Worm (Caenorhabditis elegans): ENCODE results near the gene nep-17.

nep-17 gene

DNA sequence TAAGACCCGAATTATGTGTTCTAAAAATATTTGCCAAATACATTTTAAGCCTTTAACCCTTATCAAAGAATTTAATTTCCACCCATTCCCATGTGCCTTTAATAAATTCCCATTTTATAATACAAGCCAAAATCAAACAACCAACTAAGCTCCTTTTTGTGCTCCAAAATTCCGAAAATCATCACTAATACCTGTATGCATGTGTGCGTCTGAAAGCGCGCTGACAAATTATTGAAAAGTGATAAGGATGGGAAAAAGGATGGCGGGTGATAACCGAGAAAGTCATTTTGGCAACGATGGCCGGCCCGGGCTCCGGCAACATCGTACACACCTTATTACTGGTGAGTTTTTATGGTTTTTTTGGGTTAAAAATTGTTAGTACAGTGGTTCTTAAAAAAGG is at the start of gene nep-17:
Gene nep-17, plus strand, starts transcription at position 285 of the 400 bp plus-strand sequence.
- TF ChIP-seq nhr-11 (tag; optimal IDR thresholded peaks at IDR 0.05) (no peak), ceh-34 (tag; optimal IDR thresholded peaks at IDR 0.05) (no peak), ceh-18 (tag; optimal IDR thresholded peaks at IDR 0.05) (no peak), pros-1 (tag; optimal IDR thresholded peaks at IDR 0.05) (no peak), syd-9 (tag; optimal IDR thresholded peaks at IDR 0.05) (no peak), ztf-16 (tag; optimal IDR thresholded peaks at IDR 0.05) (no peak)

DNA sequence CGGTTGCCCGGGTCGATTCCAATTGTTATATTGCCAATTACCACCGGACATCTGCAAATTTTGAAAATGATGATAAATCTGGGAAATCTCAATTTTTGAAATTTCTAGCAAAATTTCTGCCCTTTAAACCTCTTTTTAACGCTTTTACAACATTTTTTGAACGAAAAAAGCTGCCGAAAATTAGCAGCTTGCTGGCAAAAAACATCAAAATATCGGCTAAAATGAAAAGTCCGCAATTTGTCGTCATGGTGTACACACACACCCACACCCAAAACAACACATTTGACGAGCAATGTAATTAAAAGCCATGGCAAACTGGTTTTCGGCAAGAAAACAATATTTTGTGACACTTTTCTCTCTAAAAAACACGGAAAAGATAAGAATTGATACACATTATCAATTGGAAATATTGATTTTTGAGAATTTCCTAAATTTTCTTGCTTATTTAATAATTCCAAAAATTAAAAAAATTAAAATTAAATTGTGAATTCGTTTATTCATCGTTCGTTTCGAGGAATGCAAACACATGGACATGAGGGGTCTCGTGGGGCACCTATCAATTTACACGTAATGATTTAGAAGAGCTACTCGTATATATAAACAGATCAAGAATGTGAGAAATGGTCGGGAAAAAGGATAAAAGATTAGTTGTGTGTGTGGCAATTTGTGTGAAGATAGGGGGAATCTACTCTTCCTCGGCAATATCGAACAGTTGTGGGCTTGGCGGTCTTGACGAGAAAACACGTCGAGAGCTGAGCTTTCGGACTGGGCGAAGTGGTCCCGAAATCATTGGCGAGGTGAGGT is 46.8 kb upstream of the nep-17 start, which contains the start of gene pqn-27:
Gene pqn-27, minus strand, starts transcription at position 51 of the 804 bp plus-strand sequence.
- TF ChIP-seq pat-9 (tag; optimal IDR thresholded peaks at IDR 0.05) (no peak), dve-1 (tag; optimal IDR thresholded peaks at IDR 0.05) (peak; percentile 18), hlh-6 (tag; optimal IDR thresholded peaks at IDR 0.05) (no peak), unc-42 (tag; optimal IDR thresholded peaks at IDR 0.05) (peak; percentile 30), nfya-1 (tag; optimal IDR thresholded peaks at IDR 0.05) (peak; percentile 37), elt-2 (tag; optimal IDR thresholded peaks at IDR 0.05) (peak; percentile 41), ceh-19 (GFP tag; optimal IDR thresholded peaks at IDR 0.05) (no peak), ama-1 (optimal IDR thresholded peaks at IDR 0.05) (peak; percentile 84), ceh-30 (tag; optimal IDR thresholded peaks at IDR 0.05) (peak; percentile 19), odd-2 (tag; optimal IDR thresholded peaks at IDR 0.05) (no peak), pax-1 (tag; optimal IDR thresholded peaks at IDR 0.05) (peak; percentile 47), ceh-18 (tag; optimal IDR thresholded peaks at IDR 0.05) (no peak)

DNA sequence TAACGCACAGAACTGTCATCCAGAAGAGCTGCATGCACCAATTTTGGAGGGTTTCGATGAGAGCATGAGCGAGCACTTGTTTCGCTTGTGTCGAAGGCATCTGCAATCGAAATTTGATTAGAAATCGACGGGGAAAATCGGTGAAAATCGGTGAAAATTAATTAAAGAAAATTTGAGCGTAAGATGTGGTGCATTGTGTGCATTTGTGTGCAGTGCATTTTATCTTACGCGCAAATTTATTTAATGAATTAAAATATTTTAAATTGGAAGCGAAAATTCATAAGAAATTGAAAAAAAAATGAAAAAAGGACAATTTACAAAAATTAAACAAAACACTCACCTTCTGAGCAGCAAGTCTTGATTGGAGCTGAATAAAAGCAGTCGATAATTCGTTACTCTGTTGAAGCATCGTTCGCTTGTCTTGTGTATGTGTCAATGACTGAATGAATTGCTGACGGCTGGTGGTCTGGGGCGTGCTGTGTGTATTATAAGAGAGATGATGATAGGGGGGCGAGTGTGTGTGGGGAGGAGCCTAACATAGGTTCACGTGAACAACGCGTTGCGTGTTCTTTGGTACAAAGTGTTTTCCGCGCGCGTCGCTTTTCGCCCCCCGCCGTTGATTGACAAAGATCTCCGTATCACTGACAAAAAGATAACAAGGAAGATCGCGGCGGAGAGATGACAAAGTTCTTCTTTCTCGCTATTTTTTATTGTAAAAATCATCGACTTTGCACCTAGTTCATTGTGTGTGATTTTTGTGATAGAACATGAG is 45.8 kb upstream of the nep-17 start:
- no peak for TF ChIP-seq hlh-13 (GFP tag; optimal IDR thresholded peaks at IDR 0.05)
- TF ChIP-seq sox-2 (GFP tag; IDR thresholded peaks at IDR 0.05): no peak
- TF ChIP-seq ceh-19 (GFP tag; optimal IDR thresholded peaks at IDR 0.05): no peak
- peak; percentile 75 for TF ChIP-seq rnt-1 (tag; optimal IDR thresholded peaks at IDR 0.05)
- TF ChIP-seq syd-9 (tag; optimal IDR thresholded peaks at IDR 0.05): no peak
- peak; percentile 77 for TF ChIP-seq elt-2 (tag; optimal IDR thresholded peaks at IDR 0.05)
- TF ChIP-seq gmeb-2 (tag; optimal IDR thresholded peaks at IDR 0.05): no peak
- TF ChIP-seq K02D7.2 (tag; optimal IDR thresholded peaks at IDR 0.05): no peak
- no peak for TF ChIP-seq pha-4 (tag; optimal IDR thresholded peaks at IDR 0.05)
- peak; percentile 53 for TF ChIP-seq hlh-30 (tag; optimal IDR thresholded peaks at IDR 0.05; ENCODE audit: insufficient read depth)
- TF ChIP-seq fax-1 (tag; optimal IDR thresholded peaks at IDR 0.05): no peak
- peak; percentile 5 for TF ChIP-seq ceh-34 (tag; optimal IDR thresholded peaks at IDR 0.05)
- TF ChIP-seq hlh-8 (tag; optimal IDR thresholded peaks at IDR 0.05): no peak
- TF ChIP-seq pax-1 (tag; optimal IDR thresholded peaks at IDR 0.05): no peak
- peak; percentile 37 for TF ChIP-seq pqm-1 (tag; optimal IDR thresholded peaks at IDR 0.05)
- peak; percentile 4 for TF ChIP-seq F13H6.1 (tag; optimal IDR thresholded peaks at IDR 0.05)
- TF ChIP-seq ceh-48 (tag; optimal IDR thresholded peaks at IDR 0.05): no peak
- TF ChIP-seq nhr-11 (tag; optimal IDR thresholded peaks at IDR 0.05): no peak
- TF ChIP-seq fkh-10 (GFP tag; optimal IDR thresholded peaks at IDR 0.05): no peak
- no peak for TF ChIP-seq odd-2 (tag; optimal IDR thresholded peaks at IDR 0.05)
- no peak for TF ChIP-seq mec-3 (tag; optimal IDR thresholded peaks at IDR 0.05; ENCODE audit: borderline replicate concordance)
- no peak for TF ChIP-seq dve-1 (tag; optimal IDR thresholded peaks at IDR 0.05)
- no peak for TF ChIP-seq pag-3 (tag; optimal IDR thresholded peaks at IDR 0.05; ENCODE audit: borderline replicate concordance)
- no peak for TF ChIP-seq unc-42 (tag; optimal IDR thresholded peaks at IDR 0.05)
- peak; percentile 66 for TF ChIP-seq tbx-2 (tag; optimal IDR thresholded peaks at IDR 0.05)
- TF ChIP-seq tbx-7 (tag; optimal IDR thresholded peaks at IDR 0.05): no peak
- no peak for TF ChIP-seq sox-4 (tag; optimal IDR thresholded peaks at IDR 0.05)
- TF ChIP-seq dmd-4 (tag; optimal IDR thresholded peaks at IDR 0.05; ENCODE audit: borderline replicate concordance): no peak
- TF ChIP-seq npax-4 (tag; optimal IDR thresholded peaks at IDR 0.05): no peak
- no peak for TF ChIP-seq hlh-6 (tag; optimal IDR thresholded peaks at IDR 0.05)
- no peak for TF ChIP-seq Y22D7AL.16 (tag; optimal IDR thresholded peaks at IDR 0.05)
- TF ChIP-seq lin-11 (tag; optimal IDR thresholded peaks at IDR 0.05): no peak
- no peak for TF ChIP-seq sdc-2 (tag; optimal IDR thresholded peaks at IDR 0.05)
- TF ChIP-seq ceh-14 (tag; optimal IDR thresholded peaks at IDR 0.05): no peak
- TF ChIP-seq K09A11.1 (tag; optimal IDR thresholded peaks at IDR 0.05; ENCODE audit: insufficient read depth): no peak
- TF ChIP-seq ceh-22 (tag; optimal IDR thresholded peaks at IDR 0.05): no peak
- TF ChIP-seq nfya-1 (tag; optimal IDR thresholded peaks at IDR 0.05): peak; percentile 61
- peak; percentile 87 for TF ChIP-seq ceh-18 (tag; optimal IDR thresholded peaks at IDR 0.05)
- peak; percentile 97 for TF ChIP-seq unc-55 (GFP tag; optimal IDR thresholded peaks at IDR 0.05)
